Worm (Caenorhabditis elegans) whole organism, L3 larva: ENCODE results near the gene abts-3.

Experiments
- ZK546.5 ChIP-seq: sonication (generic microtip); optimal IDR thresholded peaks from 2 replicates; lab custom pipeline; 2017; ENCODE audit warnings: missing biosample characterization, missing genetic modification characterization
- ama-1 ChIP-seq: fragments of 150-350 bp; optimal IDR thresholded peaks from 2 replicates; lab custom pipeline; 2018
- ceh-16 ChIP-seq: sonication (generic microtip); optimal IDR thresholded peaks from 2 replicates; lab custom pipeline; 2017; ENCODE audit warnings: missing biosample characterization, missing genetic modification characterization
- ceh-28 ChIP-seq: fragments of 150-350 bp; optimal IDR thresholded peaks from 2 replicates; lab custom pipeline; 2014; ENCODE audit warnings: missing biosample characterization, missing genetic modification reagents, missing genetic modification characterization
- ceh-82 ChIP-seq: fragments of 150-350 bp; optimal IDR thresholded peaks from 2 replicates; lab custom pipeline; 2014; ENCODE audit warnings: missing biosample characterization, missing genetic modification characterization
- daf-12 ChIP-seq: fragments of 150-350 bp; optimal IDR thresholded peaks from 2 replicates; lab custom pipeline; 2014; ENCODE audit warnings: missing biosample characterization, missing genetic modification reagents, missing genetic modification characterization
- egl-27 ChIP-seq: sonication (generic microtip); optimal IDR thresholded peaks from 4 replicates; lab custom pipeline; 2017; ENCODE audit warnings: missing biosample characterization, missing genetic modification reagents, missing genetic modification characterization
- egl-5 ChIP-seq: fragments of 150-350 bp; optimal IDR thresholded peaks from 2 replicates; lab custom pipeline; 2017; ENCODE audit warnings: missing biosample characterization, missing genetic modification reagents, missing genetic modification characterization, inconsistent platforms
- elt-1 ChIP-seq: fragments of 150-350 bp; optimal IDR thresholded peaks from 2 replicates; lab custom pipeline; 2014; ENCODE audit warnings: missing biosample characterization, missing genetic modification characterization
- elt-2 ChIP-seq: sonication (generic microtip); optimal IDR thresholded peaks from 2 replicates; lab custom pipeline; 2016; ENCODE audit warnings: missing genetic modification reagents, mild to moderate bottlenecking, missing genetic modification characterization, missing compliant biosample characterization
- fkh-10 ChIP-seq: sonication (generic microtip); optimal IDR thresholded peaks from 2 replicates; lab custom pipeline; 2017; ENCODE audit warnings: missing biosample characterization, missing genetic modification reagents, missing genetic modification characterization
- fkh-2 ChIP-seq: fragments of 150-350 bp; optimal IDR thresholded peaks from 2 replicates; lab custom pipeline; 2014; ENCODE audit warnings: missing biosample characterization, missing genetic modification reagents, missing genetic modification characterization
- fos-1 ChIP-seq: fragments of 150-350 bp; optimal IDR thresholded peaks from 2 replicates; lab custom pipeline; 2014; ENCODE audit warnings: missing biosample characterization, missing genetic modification characterization
- hmg-11 ChIP-seq: sonication (generic microtip); optimal IDR thresholded peaks from 2 replicates; lab custom pipeline; 2016; ENCODE audit warnings: missing genetic modification characterization, missing compliant biosample characterization
- jun-1 ChIP-seq: fragments of 150-350 bp; optimal IDR thresholded peaks from 2 replicates; lab custom pipeline; 2014; ENCODE audit warnings: missing biosample characterization, missing genetic modification reagents, missing genetic modification characterization
- lin-15B ChIP-seq: fragments of 150-350 bp; optimal IDR thresholded peaks from 2 replicates; lab custom pipeline; 2014; ENCODE audit warnings: missing biosample characterization, missing genetic modification characterization
- lin-39 ChIP-seq: fragments of 150-350 bp; optimal IDR thresholded peaks from 2 replicates; lab custom pipeline; 2018; ENCODE audit warnings: missing biosample characterization, missing genetic modification reagents, missing genetic modification characterization
- lsy-12 ChIP-seq: sonication (generic microtip); optimal IDR thresholded peaks from 2 replicates; lab custom pipeline; 2016; ENCODE audit warnings: mild to moderate bottlenecking, missing genetic modification characterization, missing compliant biosample characterization
- mdl-1 ChIP-seq: fragments of 150-350 bp; optimal IDR thresholded peaks from 2 replicates; lab custom pipeline; 2014; ENCODE audit warnings: missing biosample characterization, missing genetic modification characterization
- nfya-1 ChIP-seq: sonication (generic microtip); optimal IDR thresholded peaks from 2 replicates; lab custom pipeline; 2017; ENCODE audit warnings: missing genetic modification characterization, mild to moderate bottlenecking, missing compliant biosample characterization, antibody characterized with exemption, moderate library complexity; ENCODE audit not compliant: insufficient read depth
- nhr-11 ChIP-seq: fragments of 150-350 bp; optimal IDR thresholded peaks from 2 replicates; lab custom pipeline; 2014; ENCODE audit warnings: missing biosample characterization, missing genetic modification characterization
- nhr-12 ChIP-seq: fragments of 150-350 bp; optimal IDR thresholded peaks from 2 replicates; lab custom pipeline; 2014; ENCODE audit warnings: missing biosample characterization, missing genetic modification characterization
- nhr-237 ChIP-seq: fragments of 150-350 bp; optimal IDR thresholded peaks from 2 replicates; lab custom pipeline; 2014; ENCODE audit warnings: missing biosample characterization, missing genetic modification characterization
- nhr-25 ChIP-seq: sonication (generic microtip); optimal IDR thresholded peaks from 2 replicates; lab custom pipeline; 2017; ENCODE audit warnings: missing biosample characterization, missing genetic modification characterization
- nhr-28 ChIP-seq: fragments of 150-350 bp; optimal IDR thresholded peaks from 2 replicates; lab custom pipeline; 2014; ENCODE audit warnings: missing biosample characterization, missing genetic modification characterization
- nhr-43 ChIP-seq: sonication (generic microtip); optimal IDR thresholded peaks from 2 replicates; lab custom pipeline; 2016; ENCODE audit warnings: mild to moderate bottlenecking, missing genetic modification characterization, missing compliant biosample characterization; ENCODE audit not compliant: poor library complexity, severe bottlenecking
- nhr-76 ChIP-seq: fragments of 150-350 bp; sonication (generic microtip); optimal IDR thresholded peaks from 5 replicates; lab custom pipeline; 2014; ENCODE audit warnings: missing biosample characterization, missing genetic modification characterization
- nhr-77 ChIP-seq: fragments of 150-350 bp; optimal IDR thresholded peaks from 2 replicates; lab custom pipeline; 2014; ENCODE audit warnings: missing biosample characterization, missing genetic modification characterization
- pha-4 ChIP-seq: fragments of 150-350 bp; optimal IDR thresholded peaks from 2 replicates; lab custom pipeline; 2014; ENCODE audit warnings: missing biosample characterization, missing genetic modification reagents, missing genetic modification characterization
- pqm-1 ChIP-seq: fragments of 150-350 bp; optimal IDR thresholded peaks from 2 replicates; lab custom pipeline; 2017; ENCODE audit warnings: missing biosample characterization, missing genetic modification characterization, inconsistent platforms
- skn-1 ChIP-seq: fragments of 150-350 bp; optimal IDR thresholded peaks from 2 replicates; lab custom pipeline; 2014; ENCODE audit warnings: missing biosample characterization, missing genetic modification characterization
- snpc-4 ChIP-seq: fragments of 150-350 bp; optimal IDR thresholded peaks from 2 replicates; lab custom pipeline; 2014; ENCODE audit warnings: missing biosample characterization, missing genetic modification characterization
- tbx-2 ChIP-seq: sonication (generic microtip); optimal IDR thresholded peaks from 2 replicates; lab custom pipeline; 2016; ENCODE audit warnings: mild to moderate bottlenecking, missing genetic modification characterization, missing compliant biosample characterization
- unc-39 ChIP-seq: sonication (generic microtip); optimal IDR thresholded peaks from 4 replicates; lab custom pipeline; 2017; ENCODE audit warnings: missing biosample characterization, missing genetic modification characterization
- unc-62 ChIP-seq: fragments of 150-350 bp; sonication (generic microtip); optimal IDR thresholded peaks from 4 replicates; lab custom pipeline; 2014; ENCODE audit warnings: missing biosample characterization, missing genetic modification reagents, missing genetic modification characterization
- zag-1 ChIP-seq: fragments of 150-350 bp; optimal IDR thresholded peaks from 2 replicates; lab custom pipeline; 2014; ENCODE audit warnings: missing biosample characterization, missing genetic modification characterization
- ztf-4 ChIP-seq: fragments of 150-350 bp; optimal IDR thresholded peaks from 2 replicates; lab custom pipeline; 2014; ENCODE audit warnings: missing biosample characterization, missing genetic modification characterization

abts-3 gene

DNA sequence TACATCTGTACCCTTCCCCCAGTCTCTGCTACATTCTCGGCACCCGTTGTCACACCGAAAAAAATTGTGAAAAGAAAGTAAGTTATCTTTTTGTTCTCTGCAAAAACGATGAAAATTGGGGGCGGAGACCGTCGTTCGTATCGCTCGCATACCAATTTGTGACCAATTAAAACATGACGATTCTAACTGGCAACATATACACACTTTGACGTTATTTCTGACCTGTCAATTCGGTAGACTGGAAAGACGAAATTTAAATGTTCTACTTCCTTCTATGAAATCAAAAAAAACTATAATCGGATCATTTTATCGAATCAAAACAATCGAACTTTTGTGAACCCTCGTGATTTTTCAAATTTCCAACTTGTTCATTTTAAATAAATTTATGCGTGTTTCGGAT, 47.9 kb downstream of the abts-3 start:
- TF ChIP-seq nhr-28 (tag; lab: Kevin White, UChicago) (no peak), unc-62 (GFP tag; lab: Kevin White, UChicago) (no peak), lin-15B (tag; lab: Kevin White, UChicago) (no peak), elt-2 (tag; lab: Kevin White, UChicago) (peak; percentile 2), ZK546.5 (tag; lab: Kevin White, UChicago) (no peak)

DNA sequence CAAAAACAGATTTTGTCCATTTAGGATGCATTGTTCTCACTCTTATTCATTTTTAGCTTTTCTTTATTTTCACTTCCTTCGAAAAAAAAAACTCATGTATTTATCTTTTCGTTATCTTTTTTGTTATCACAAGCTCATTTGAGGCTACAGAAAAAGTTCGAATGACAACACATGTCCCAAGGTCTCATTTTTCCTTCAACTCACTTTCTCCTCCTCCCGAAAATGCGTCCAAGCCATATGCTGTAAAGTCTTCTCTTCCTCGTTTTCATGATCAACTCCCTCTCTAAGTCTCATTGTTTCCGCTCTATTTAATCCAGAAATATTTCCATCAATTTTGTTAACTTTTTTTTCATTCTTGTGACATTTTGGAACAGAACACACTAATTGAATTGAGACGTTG, 48.6 kb downstream of the abts-3 start:
- TF ChIP-seq unc-39: no peak
- peak; percentile 6 for TF ChIP-seq nfya-1 (tag; lab: Kevin White, UChicago)

DNA sequence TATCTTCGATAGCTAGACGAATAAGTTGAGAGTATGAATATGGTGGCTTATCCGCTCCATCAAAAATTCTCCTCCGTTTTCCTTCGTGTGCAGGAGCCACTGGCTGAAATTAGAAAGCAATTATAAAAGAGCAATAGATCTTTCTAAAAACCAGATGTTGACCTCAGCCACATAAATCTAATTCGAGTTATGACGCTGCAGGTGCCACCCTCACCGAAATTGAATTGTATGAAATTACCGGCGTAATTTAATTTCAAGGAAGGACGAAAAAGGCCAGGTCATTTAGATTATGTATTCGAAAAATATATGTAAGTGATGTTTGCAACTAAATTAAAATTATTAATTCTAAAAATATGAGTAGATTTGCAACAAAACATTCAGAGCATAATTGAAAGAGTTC, 58.1 kb downstream of the abts-3 start:
- TF ChIP-seq snpc-4 (tag; lab: Kevin White, UChicago): no peak
- no peak for TF ChIP-seq pha-4 (tag; lab: Kevin White, UChicago)
- no peak for TF ChIP-seq nhr-25 (tag; lab: Kevin White, UChicago)
- no peak for TF ChIP-seq pqm-1 (tag; lab: Kevin White, UChicago)
- no peak for TF ChIP-seq ceh-16 (tag; lab: Kevin White, UChicago)
- TF ChIP-seq jun-1 (tag; lab: Kevin White, UChicago): no peak
- no peak for TF ChIP-seq tbx-2 (tag; lab: Kevin White, UChicago)
- TF ChIP-seq daf-12: no peak
- TF ChIP-seq skn-1 (tag; lab: Kevin White, UChicago): no peak
- no peak for TF ChIP-seq zag-1
- no peak for TF ChIP-seq ztf-4 (tag; lab: Kevin White, UChicago)
- no peak for TF ChIP-seq lin-39 (tag; lab: Kevin White, UChicago)
- no peak for TF ChIP-seq nhr-28 (tag; lab: Kevin White, UChicago)
- no peak for TF ChIP-seq nhr-43 (tag; lab: Kevin White, UChicago)
- TF ChIP-seq hmg-11 (tag; lab: Kevin White, UChicago): no peak
- TF ChIP-seq nfya-1 (tag; lab: Kevin White, UChicago): no peak
- no peak for TF ChIP-seq fos-1 (tag; lab: Kevin White, UChicago)
- TF ChIP-seq fkh-10 (GFP tag; lab: Kevin White, UChicago): no peak
- no peak for TF ChIP-seq ama-1
- no peak for TF ChIP-seq nhr-11 (tag; lab: Kevin White, UChicago)

DNA sequence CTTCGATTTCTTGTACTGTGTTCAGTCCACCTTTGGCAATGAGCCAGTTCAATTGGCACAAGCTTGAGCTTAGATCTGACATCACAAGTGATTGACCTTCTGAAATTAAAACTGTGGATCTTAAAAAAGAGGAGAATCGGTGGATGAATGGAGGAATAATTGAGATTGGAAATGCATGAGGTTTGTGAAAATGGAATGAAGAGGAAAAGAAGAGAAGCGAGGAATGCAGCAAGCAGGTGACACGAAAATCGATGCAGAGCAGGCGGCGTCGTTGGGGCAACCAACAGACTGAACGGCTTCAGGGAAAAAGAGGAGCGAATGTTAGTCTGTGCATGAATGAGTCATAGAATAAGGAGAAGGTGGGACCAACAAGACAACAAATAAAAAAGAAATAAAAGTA, 58.6 kb downstream of the abts-3 start, which contains the start of gene fkh-8:
fkh-8 (minus strand) TSS at position 101 of the 400 bp plus-strand sequence.
- no peak for TF ChIP-seq nhr-25 (tag; lab: Kevin White, UChicago)
- no peak for TF ChIP-seq ceh-28 (tag; lab: Kevin White, UChicago)
- TF ChIP-seq lsy-12 (tag; lab: Kevin White, UChicago): no peak
- TF ChIP-seq nhr-237: no peak
- TF ChIP-seq nfya-1 (tag; lab: Kevin White, UChicago): no peak
- no peak for TF ChIP-seq unc-62 (GFP tag; lab: Kevin White, UChicago)
- TF ChIP-seq fos-1 (tag; lab: Kevin White, UChicago): no peak
- no peak for TF ChIP-seq ceh-82 (tag; lab: Kevin White, UChicago)
- no peak for TF ChIP-seq zag-1
- TF ChIP-seq mdl-1 (tag; lab: Kevin White, UChicago): no peak
- TF ChIP-seq tbx-2 (tag; lab: Kevin White, UChicago): no peak
- no peak for TF ChIP-seq egl-5 (tag; lab: Kevin White, UChicago)
- no peak for TF ChIP-seq elt-1 (tag; lab: Kevin White, UChicago)
- TF ChIP-seq ztf-4 (tag; lab: Kevin White, UChicago): no peak
- TF ChIP-seq fkh-2 (tag; lab: Kevin White, UChicago): no peak
- no peak for TF ChIP-seq nhr-28 (tag; lab: Kevin White, UChicago)
- no peak for TF ChIP-seq elt-2 (tag; lab: Kevin White, UChicago)

ce11 chrII:6192484-6192883, 59.8 kb downstream of the abts-3 start, which contains the start of gene cpb-2:
Gene cpb-2, plus strand, starts transcription at chrII:6192784.
- TF ChIP-seq snpc-4 (tag; lab: Kevin White, UChicago) (no peak), nhr-12 (tag; lab: Kevin White, UChicago) (no peak), mdl-1 (tag; lab: Kevin White, UChicago) (no peak), nhr-77 (no peak), unc-39 (no peak), egl-5 (tag; lab: Kevin White, UChicago) (no peak), egl-27 (tag; lab: Kevin White, UChicago) (no peak), nhr-11 (tag; lab: Kevin White, UChicago) (no peak), nhr-76 (no peak), ZK546.5 (tag; lab: Kevin White, UChicago) (no peak), ceh-16 (tag; lab: Kevin White, UChicago) (no peak), lin-39 (tag; lab: Kevin White, UChicago) (no peak), fos-1 (tag; lab: Kevin White, UChicago) (no peak), ceh-82 (tag; lab: Kevin White, UChicago) (no peak), fkh-2 (tag; lab: Kevin White, UChicago) (no peak), elt-2 (tag; lab: Kevin White, UChicago) (no peak), lin-15B (tag; lab: Kevin White, UChicago) (no peak), ztf-4 (tag; lab: Kevin White, UChicago) (no peak), nhr-237 (no peak), nhr-28 (tag; lab: Kevin White, UChicago) (no peak)
